Fruit fly (Drosophila melanogaster) whole organism, prepupa: ENCODE data around the gene Gr93a.

ENCODE experiments used
- CG16779 ChIP-seq: fragments of 200-800 bp; sonication (Bioruptor generic); optimal IDR thresholded peaks from 3 replicates; lab custom pipeline; 2017; ENCODE audit warnings: missing biosample characterization, mild to moderate bottlenecking, missing genetic modification characterization
- Hr38 ChIP-seq: sonication (Bioruptor generic); optimal IDR thresholded peaks from 2 replicates; lab custom pipeline; 2016; ENCODE audit warnings: missing biosample characterization, missing genetic modification characterization
- Met ChIP-seq: fragments of 200-800 bp; sonication (Bioruptor generic); optimal IDR thresholded peaks from 3 replicates; lab custom pipeline; 2016; ENCODE audit warnings: missing biosample characterization, missing genetic modification characterization

DNA sequence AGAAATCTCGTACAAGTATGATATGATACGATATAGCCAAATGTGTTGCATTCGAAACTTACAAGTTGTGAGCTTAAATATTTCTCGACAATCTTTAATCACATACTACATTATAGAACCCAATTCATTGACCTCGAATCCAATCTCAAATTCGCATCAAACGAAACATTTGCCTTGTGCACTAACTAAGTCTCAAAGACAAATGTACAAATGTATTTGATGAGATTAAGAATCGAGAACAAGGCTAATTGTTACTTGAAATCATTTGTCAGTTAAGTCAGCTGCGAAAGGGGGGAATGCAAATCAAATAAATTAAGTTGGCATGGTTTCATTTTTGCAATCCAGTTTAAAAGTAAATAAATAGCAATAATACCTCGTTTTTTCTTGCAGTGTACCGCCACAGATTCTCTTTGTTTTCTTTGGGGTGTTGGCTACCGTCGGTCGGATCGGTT, 6.2 kb downstream of the Gr93a start:
- TF ChIP-seq Hr38 (GFP tag; lab: Kevin White, UChicago), result no peak
- TF ChIP-seq Met (GFP tag; lab: Kevin White, UChicago), result peak; percentile 92
- peak; percentile 87 for TF ChIP-seq CG16779 (tag; lab: Kevin White, UChicago)
